Worm (Caenorhabditis elegans): Measurements from ENCODE around the gene F56D2.2.

- TF ChIP-seq ztf-11 (tag; optimal IDR thresholded peaks at IDR 0.05) (no peak), nhr-76 (tag; optimal IDR thresholded peaks at IDR 0.05) (no peak), ham-2 (GFP tag; optimal IDR thresholded peaks at IDR 0.05) (no peak), nhr-12 (tag; optimal IDR thresholded peaks at IDR 0.05) (no peak), hlh-1 (tag; optimal IDR thresholded peaks at IDR 0.05) (no peak), mab-5 (tag; optimal IDR thresholded peaks at IDR 0.05) (no peak), flh-1 (GFP tag; optimal IDR thresholded peaks at IDR 0.05) (no peak), unc-62 (GFP tag; optimal IDR thresholded peaks at IDR 0.05) (no peak), elt-3 (tag; optimal IDR thresholded peaks at IDR 0.05) (no peak), sem-2 (GFP tag; optimal IDR thresholded peaks at IDR 0.05) (no peak), nhr-2 (tag; optimal IDR thresholded peaks at IDR 0.05) (no peak)
Observed at ce11 chrIII:5635179-5635578, 48.1 kb downstream of the F56D2.2 start, which contains the start of gene ckk-1.
